Fruit fly (Drosophila melanogaster) whole organism, prepupa: Measurements from ENCODE around the gene XNP.

Source experiments
- Blimp-1 ChIP-seq: fragments of 200-800 bp; sonication (Bioruptor generic); optimal IDR thresholded peaks from 3 replicates; lab custom pipeline; 2017; ENCODE audit warnings: missing biosample characterization, missing genetic modification characterization, mild to moderate bottlenecking, moderate library complexity, missing genetic modification reagents
- CG10631 ChIP-seq: fragments of 200-800 bp; sonication (Bioruptor generic); optimal IDR thresholded peaks from 2 replicates; lab custom pipeline; 2016; ENCODE audit warnings: missing biosample characterization, missing genetic modification characterization
- CG10669 ChIP-seq: fragments of 200-800 bp; sonication (Bioruptor generic); optimal IDR thresholded peaks from 3 replicates; lab custom pipeline; 2018; ENCODE audit warnings: missing biosample characterization, mild to moderate bottlenecking, missing genetic modification characterization, moderate library complexity
- CG11294 ChIP-seq: fragments of 200-800 bp; sonication (Bioruptor generic); IDR thresholded peaks from 2 replicates; pipeline ENCODE4 v1.3.6; 2022; ENCODE audit warnings: missing biosample characterization, missing genetic modification characterization
- CG11902 ChIP-seq: fragments of 200-800 bp; sonication (Bioruptor generic); optimal IDR thresholded peaks from 3 replicates; lab custom pipeline; 2016; ENCODE audit warnings: missing biosample characterization, missing genetic modification characterization
- CG15336 ChIP-seq: fragments of 200-800 bp; sonication (Bioruptor generic); IDR thresholded peaks from 2 replicates; pipeline ENCODE4 v1.3.6; 2022; ENCODE audit warnings: missing biosample characterization, missing genetic modification characterization
- CG1621 ChIP-seq: fragments of 200-800 bp; sonication (Bioruptor generic); optimal IDR thresholded peaks from 3 replicates; lab custom pipeline; 2018; ENCODE audit warnings: missing biosample characterization, mild to moderate bottlenecking, missing genetic modification characterization
- CG3032 ChIP-seq: fragments of 200-800 bp; optimal IDR thresholded peaks from 2 replicates; lab custom pipeline; 2019; ENCODE audit warnings: missing biosample characterization, mild to moderate bottlenecking, missing genetic modification characterization, moderate library complexity
- CG32006 ChIP-seq: fragments of 200-800 bp; sonication (Bioruptor generic); optimal IDR thresholded peaks from 3 replicates; lab custom pipeline; 2017; ENCODE audit warnings: missing biosample characterization, mild to moderate bottlenecking, missing genetic modification characterization
- CG34406 ChIP-seq: fragments of 200-800 bp; sonication (Bioruptor generic); optimal IDR thresholded peaks from 3 replicates; lab custom pipeline; 2016; ENCODE audit warnings: missing biosample characterization, missing genetic modification characterization
- CG3919 ChIP-seq: fragments of 200-800 bp; sonication (Bioruptor generic); optimal IDR thresholded peaks from 3 replicates; lab custom pipeline; 2016; ENCODE audit warnings: missing biosample characterization, missing genetic modification characterization
- CG6163 ChIP-seq: fragments of 200-800 bp; sonication (Bioruptor generic); IDR thresholded peaks from 3 replicates; pipeline ENCODE4 v1.3.6; 2022; ENCODE audit warnings: missing biosample characterization, missing genetic modification characterization
- CG6276 ChIP-seq: fragments of 200-800 bp; sonication (Bioruptor generic); optimal IDR thresholded peaks from 2 replicates; lab custom pipeline; 2017; ENCODE audit warnings: missing biosample characterization, mild to moderate bottlenecking, missing genetic modification characterization
- CG6792 ChIP-seq: fragments of 200-800 bp; sonication (Bioruptor generic); optimal IDR thresholded peaks from 3 replicates; lab custom pipeline; 2016; ENCODE audit warnings: missing biosample characterization, missing genetic modification characterization
- CG6808 ChIP-seq: fragments of 200-800 bp; sonication (Bioruptor generic); optimal IDR thresholded peaks from 3 replicates; lab custom pipeline; 2017; ENCODE audit warnings: missing biosample characterization, missing genetic modification characterization, mild to moderate bottlenecking, moderate library complexity, missing genetic modification reagents
- CG6854 ChIP-seq: fragments of 200-800 bp; sonication (Bioruptor generic); optimal IDR thresholded peaks from 2 replicates; lab custom pipeline; 2017; ENCODE audit warnings: missing biosample characterization, mild to moderate bottlenecking, missing genetic modification characterization
- CG7368 ChIP-seq: fragments of 200-800 bp; sonication (Bioruptor generic); optimal IDR thresholded peaks from 3 replicates; lab custom pipeline; 2016; ENCODE audit warnings: missing biosample characterization, missing genetic modification characterization
- CG8319 ChIP-seq: fragments of 200-800 bp; sonication (Bioruptor generic); optimal IDR thresholded peaks from 3 replicates; lab custom pipeline; 2016; ENCODE audit warnings: missing biosample characterization, missing genetic modification characterization
- CG8632 ChIP-seq: fragments of 200-800 bp; sonication (Bioruptor generic); optimal IDR thresholded peaks from 3 replicates; lab custom pipeline; 2016; ENCODE audit warnings: missing biosample characterization, missing genetic modification characterization
- CG9139 ChIP-seq: fragments of 200-800 bp; sonication (Bioruptor generic); optimal IDR thresholded peaks from 3 replicates; lab custom pipeline; 2017; ENCODE audit warnings: missing biosample characterization, mild to moderate bottlenecking, missing genetic modification characterization
- Eip75B ChIP-seq: fragments of 200-800 bp; sonication (Bioruptor generic); optimal IDR thresholded peaks from 3 replicates; lab custom pipeline; 2016; ENCODE audit warnings: missing biosample characterization, missing genetic modification characterization
- Eip78C ChIP-seq: fragments of 200-800 bp; sonication (Bioruptor generic); peaks from one replicate; lab custom pipeline; 2016; ENCODE audit warnings: missing biosample characterization, missing genetic modification characterization
- Eip93F ChIP-seq: fragments of 200-800 bp; sonication (Bioruptor generic); optimal IDR thresholded peaks from 2 replicates; lab custom pipeline; 2016; ENCODE audit warnings: missing biosample characterization, mild to moderate bottlenecking, missing genetic modification characterization
- Ets21C ChIP-seq: fragments of 200-800 bp; sonication (Bioruptor generic); optimal IDR thresholded peaks from 3 replicates; lab custom pipeline; 2016; ENCODE audit warnings: missing biosample characterization, missing genetic modification characterization
- Hr4 ChIP-seq: fragments of 200-800 bp; sonication (Bioruptor generic); optimal IDR thresholded peaks from 3 replicates; lab custom pipeline; 2016; ENCODE audit warnings: missing biosample characterization, missing genetic modification characterization
- Met ChIP-seq: fragments of 200-800 bp; sonication (Bioruptor generic); optimal IDR thresholded peaks from 3 replicates; lab custom pipeline; 2016; ENCODE audit warnings: missing biosample characterization, missing genetic modification characterization
- OdsH ChIP-seq: fragments of 200-800 bp; sonication (Bioruptor generic); optimal IDR thresholded peaks from 3 replicates; lab custom pipeline; 2016; ENCODE audit warnings: missing biosample characterization, missing genetic modification characterization
- Smox ChIP-seq: fragments of 200-800 bp; sonication (Bioruptor generic); optimal IDR thresholded peaks from 3 replicates; lab custom pipeline; 2016; ENCODE audit warnings: missing biosample characterization, missing genetic modification characterization
- Sox102F ChIP-seq: fragments of 200-800 bp; sonication (Bioruptor generic); optimal IDR thresholded peaks from 2 replicates; lab custom pipeline; 2016; ENCODE audit warnings: missing biosample characterization, mild to moderate bottlenecking, missing genetic modification characterization
- Sox14 ChIP-seq: fragments of 200-800 bp; sonication (Bioruptor generic); optimal IDR thresholded peaks from 3 replicates; lab custom pipeline; 2016; ENCODE audit warnings: missing biosample characterization, missing genetic modification characterization
- Sox15 ChIP-seq: fragments of 200-800 bp; sonication (Bioruptor generic); optimal IDR thresholded peaks from 3 replicates; lab custom pipeline; 2016; ENCODE audit warnings: missing biosample characterization, missing genetic modification characterization
- achi ChIP-seq: fragments of 200-800 bp; sonication (Bioruptor generic); optimal IDR thresholded peaks from 3 replicates; lab custom pipeline; 2016; ENCODE audit warnings: missing biosample characterization, missing genetic modification characterization
- acj6 ChIP-seq: fragments of 200-800 bp; sonication (Bioruptor generic); optimal IDR thresholded peaks from 3 replicates; lab custom pipeline; 2016; ENCODE audit warnings: missing biosample characterization, missing genetic modification characterization
- dac ChIP-seq: fragments of 200-800 bp; sonication (Bioruptor generic); optimal IDR thresholded peaks from 2 replicates; lab custom pipeline; 2017; ENCODE audit warnings: missing biosample characterization, mild to moderate bottlenecking, missing genetic modification characterization
- dsx ChIP-seq: fragments of 200-800 bp; optimal IDR thresholded peaks from 3 replicates; lab custom pipeline; 2019; ENCODE audit warnings: missing biosample characterization, mild to moderate bottlenecking, missing genetic modification characterization, moderate library complexity; ENCODE audit not compliant: poor library complexity, severe bottlenecking
- fd59A ChIP-seq: fragments of 200-800 bp; sonication (Bioruptor generic); optimal IDR thresholded peaks from 2 replicates; lab custom pipeline; 2017; ENCODE audit warnings: missing biosample characterization, mild to moderate bottlenecking, missing genetic modification characterization, missing genetic modification reagents
- fkh ChIP-seq: fragments of 200-800 bp; sonication (Bioruptor generic); optimal IDR thresholded peaks from 3 replicates; lab custom pipeline; 2017; ENCODE audit warnings: missing biosample characterization, mild to moderate bottlenecking, missing genetic modification characterization, moderate library complexity
- net ChIP-seq: fragments of 200-800 bp; sonication (Bioruptor generic); optimal IDR thresholded peaks from 3 replicates; lab custom pipeline; 2016; ENCODE audit warnings: missing biosample characterization, missing genetic modification characterization
- salr ChIP-seq, 2 experiments: fragments of 200-800 bp; sonication (Bioruptor generic); optimal IDR thresholded peaks; 3 replicates each; lab custom pipeline; 2016 to 2018; ENCODE audit warnings: missing biosample characterization in 2 of 2, missing genetic modification characterization in 2 of 2, mild to moderate bottlenecking in 1 of 2
- svp ChIP-seq: fragments of 200-800 bp; sonication (Bioruptor generic); peaks from one replicate; lab custom pipeline; 2016; ENCODE audit warnings: missing biosample characterization, missing genetic modification characterization
- topi ChIP-seq: fragments of 200-800 bp; sonication (Bioruptor generic); optimal IDR thresholded peaks from 3 replicates; lab custom pipeline; 2016; ENCODE audit warnings: missing biosample characterization, missing genetic modification characterization
- vri ChIP-seq: fragments of 200-800 bp; sonication (Bioruptor generic); optimal IDR thresholded peaks from 3 replicates; lab custom pipeline; 2016; ENCODE audit warnings: missing biosample characterization, mild to moderate bottlenecking, missing genetic modification characterization

Gene XNP

DNA sequence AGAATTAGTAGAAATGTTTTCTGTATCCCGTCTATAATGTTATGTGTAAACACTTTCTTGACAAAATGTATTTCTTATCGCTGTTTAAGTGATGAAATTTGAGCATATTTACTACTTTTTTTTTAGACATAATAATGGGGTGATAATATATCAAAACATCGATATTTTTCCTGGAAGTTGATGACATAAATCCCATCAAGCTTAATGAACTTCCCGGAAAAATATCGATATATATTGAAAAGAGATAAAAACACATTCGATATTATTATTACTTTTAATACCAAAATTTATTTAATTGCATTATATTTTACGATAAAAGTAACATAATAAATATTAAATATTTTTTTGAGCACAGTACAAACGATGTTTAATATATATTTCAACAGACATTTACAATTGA lies 13.1 kb upstream of the XNP start:
- TF ChIP-seq net = no peak
- TF ChIP-seq dac (GFP tag; lab: Kevin White, UChicago) = no peak
- TF ChIP-seq CG15336 (GFP tag; lab: Robert Waterston, UW) = no peak
- TF ChIP-seq dsx (GFP tag; lab: Kevin White, UChicago) = no peak
- TF ChIP-seq CG10669 (GFP tag; lab: Kevin White, UChicago) = no peak
- TF ChIP-seq CG10631 = no peak
- no peak for TF ChIP-seq CG9139 (GFP tag; lab: Kevin White, UChicago)
- no peak for TF ChIP-seq Eip78C
- no peak for TF ChIP-seq Sox14 (GFP tag; lab: Kevin White, UChicago)
- no peak for TF ChIP-seq CG3919 (GFP tag; lab: Kevin White, UChicago)

DNA sequence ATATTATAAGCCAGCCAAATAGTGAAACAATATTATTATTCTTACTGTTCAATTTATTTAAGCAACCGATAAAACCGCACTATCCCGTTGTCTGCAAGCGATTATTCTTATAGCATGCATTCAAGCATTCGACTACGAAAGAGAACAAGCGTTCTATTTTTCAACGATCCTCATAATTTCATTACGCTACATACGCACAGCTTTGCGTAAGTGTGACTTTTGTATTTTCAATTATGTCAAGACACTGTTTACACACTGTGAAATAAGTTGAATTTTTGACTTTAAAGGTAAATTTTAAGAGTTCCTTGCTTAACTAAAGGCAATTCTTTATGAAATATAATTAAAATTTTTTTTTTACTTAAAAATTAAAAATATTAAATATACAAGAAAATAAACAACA lies 12.4 kb upstream of the XNP start, which contains the start of gene CG33494:
CG33494 (minus strand) TSS at position 90 of the 400 bp plus-strand sequence.
- TF ChIP-seq topi (GFP tag; lab: Kevin White, UChicago) (no peak), CG34406 (GFP tag; lab: Kevin White, UChicago) (no peak), vri (GFP tag; lab: Kevin White, UChicago) (no peak), Sox14 (GFP tag; lab: Kevin White, UChicago) (no peak), Met (GFP tag; lab: Kevin White, UChicago) (no peak), Hr4 (GFP tag; lab: Kevin White, UChicago) (no peak), Sox102F (GFP tag; lab: Kevin White, UChicago) (no peak), CG1621 (tag; lab: Kevin White, UChicago) (no peak), fkh (no peak)

DNA sequence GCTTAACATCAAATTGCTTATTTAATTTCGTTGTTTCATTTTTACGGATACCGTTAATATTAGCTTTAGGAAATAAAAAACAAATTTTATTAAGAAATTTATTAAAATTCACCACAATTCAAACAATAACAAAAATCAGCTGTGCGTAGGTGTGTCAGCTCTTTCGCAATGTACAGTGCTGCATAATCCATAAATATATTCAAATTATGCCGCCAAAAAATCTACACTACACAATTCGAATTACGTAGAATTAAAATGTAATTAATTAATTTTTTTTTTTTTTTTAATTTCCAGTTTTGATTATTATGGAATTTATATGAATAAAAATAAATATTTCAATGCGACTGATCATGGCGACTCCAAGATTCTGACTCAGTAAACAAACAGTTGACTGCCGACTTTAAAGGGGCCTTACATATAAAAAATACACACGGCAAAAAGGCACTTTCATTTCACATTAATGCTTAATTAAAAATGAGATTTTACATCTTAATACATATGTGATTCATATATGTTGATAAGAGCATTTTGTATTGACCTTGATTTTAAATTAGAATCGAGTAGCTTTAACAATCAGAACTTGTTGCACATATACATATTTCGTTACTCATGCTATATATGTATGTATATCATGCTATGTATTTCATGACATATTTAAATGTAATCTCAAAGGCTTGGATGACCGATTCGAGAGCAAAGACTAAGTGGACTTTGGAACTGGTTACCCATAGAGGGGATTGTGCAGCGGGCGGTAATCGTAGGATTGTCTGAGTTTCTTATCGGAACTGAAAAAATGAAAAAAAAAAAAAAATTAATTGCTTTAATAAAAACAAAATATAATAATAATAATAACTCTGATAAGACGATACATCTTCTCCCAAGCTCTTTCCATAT lies 10.9 kb upstream of the XNP start:
- TF ChIP-seq Blimp-1 (no peak), CG6808 (GFP tag; lab: Kevin White, UChicago) (peak; percentile 79), CG34406 (GFP tag; lab: Kevin White, UChicago) (no peak), CG32006 (GFP tag; lab: Kevin White, UChicago) (peak; percentile 18), CG8632 (GFP tag; lab: Kevin White, UChicago) (peak; percentile 4), CG8319 (GFP tag; lab: Kevin White, UChicago) (no peak), Eip93F (peak; percentile 47), CG6163 (GFP tag; lab: Robert Waterston, UW) (no peak), Ets21C (GFP tag; lab: Kevin White, UChicago) (no peak), dac (GFP tag; lab: Kevin White, UChicago) (no peak), CG15336 (GFP tag; lab: Robert Waterston, UW) (no peak), OdsH (peak; percentile 15), acj6 (no peak), fd59A (GFP tag; lab: Kevin White, UChicago) (no peak), CG6276 (GFP tag; lab: Kevin White, UChicago) (peak; percentile 70), Smox (GFP tag; lab: Kevin White, UChicago) (no peak), net (peak; percentile 26), dsx (GFP tag; lab: Kevin White, UChicago) (peak; percentile 47), salr (GFP tag; optimal IDR thresholded peaks at IDR 0.05; lab: Kevin White, UChicago) (peak in 1 of 2 experiments; percentile 25), CG7368 (GFP tag; lab: Kevin White, UChicago) (peak; percentile 11), Sox15 (GFP tag; lab: Kevin White, UChicago) (no peak), CG3032 (tag; lab: Kevin White, UChicago) (no peak), Hr4 (GFP tag; lab: Kevin White, UChicago) (peak; percentile 9), Eip75B (GFP tag; lab: Kevin White, UChicago) (peak; percentile 3), CG9139 (GFP tag; lab: Kevin White, UChicago) (peak; percentile 74), CG11294 (GFP tag; lab: Robert Waterston, UW) (no peak), topi (GFP tag; lab: Kevin White, UChicago) (peak; percentile 0), Sox14 (GFP tag; lab: Kevin White, UChicago) (peak; percentile 18), Eip78C (peak; percentile 71), Sox102F (GFP tag; lab: Kevin White, UChicago) (peak; percentile 20), CG10631 (no peak), vri (GFP tag; lab: Kevin White, UChicago) (peak; percentile 19), CG11902 (GFP tag; lab: Kevin White, UChicago) (no peak), CG6792 (GFP tag; lab: Kevin White, UChicago) (no peak), CG3919 (GFP tag; lab: Kevin White, UChicago) (peak; percentile 59), CG6854 (GFP tag; lab: Kevin White, UChicago) (peak; percentile 63), CG10669 (GFP tag; lab: Kevin White, UChicago) (peak; percentile 44), fkh (no peak), svp (GFP tag; lab: Kevin White, UChicago) (peak; percentile 75), achi (peak; percentile 27), Met (GFP tag; lab: Kevin White, UChicago) (peak; percentile 23)
